Fruit fly (Drosophila melanogaster): ENCODE data around the gene CG14445.
A peak's percentile ranks its signal among the peaks of the same experiment; 100 is the strongest.

The CG14445 gene

dm6 chrX:6267187-6267711, 30.1 kb downstream of the CG14445 start, which contains the start of gene schlank (continued):
- TF ChIP-seq CG3281 (GFP tag; optimal IDR thresholded peaks at IDR 0.05), result no peak
- TF ChIP-seq Camta (GFP tag; optimal IDR thresholded peaks at IDR 0.05), result no peak
- TF ChIP-seq nau (GFP tag; optimal IDR thresholded peaks at IDR 0.05), result no peak
- peak; percentile 23 for TF ChIP-seq CG13894 (tag; optimal IDR thresholded peaks at IDR 0.05)
- TF ChIP-seq CG2199 (GFP tag; IDR thresholded peaks at IDR 0.05), result no peak
- no peak for TF ChIP-seq Nf-YB (GFP tag; optimal IDR thresholded peaks at IDR 0.05)
- TF ChIP-seq HLH4C (GFP tag; IDR thresholded peaks at IDR 0.05; ENCODE audit: partially characterized antibody), result no peak
- TF ChIP-seq chinmo (GFP tag; IDR thresholded peaks at IDR 0.05; ENCODE audit: partially characterized antibody), result no peak
- no peak for TF ChIP-seq en (GFP tag; optimal IDR thresholded peaks at IDR 0.05)
- TF ChIP-seq CG15479 (GFP tag; optimal IDR thresholded peaks at IDR 0.05), result no peak
- peak; percentile 64 for TF ChIP-seq CG7786 (GFP tag; optimal IDR thresholded peaks at IDR 0.05)
- no peak for TF ChIP-seq CG6175 (GFP tag; IDR thresholded peaks at IDR 0.05)
- TF ChIP-seq zfh1 (GFP tag; IDR thresholded peaks at IDR 0.05), result peak; percentile 58; the same call in 2 of the 3 replicates
- TF ChIP-seq D (optimal IDR thresholded peaks at IDR 0.05), result no peak
- TF ChIP-seq D (GFP tag; optimal IDR thresholded peaks at IDR 0.05), result no peak
- TF ChIP-seq dm (GFP tag; optimal IDR thresholded peaks at IDR 0.05), result no peak
- TF ChIP-seq Meics (GFP tag; optimal IDR thresholded peaks at IDR 0.05), result peak; percentile 18
- peak; percentile 67 for TF ChIP-seq HLH54F (GFP tag; optimal IDR thresholded peaks at IDR 0.05)
- TF ChIP-seq CG10267 (tag; optimal IDR thresholded peaks at IDR 0.05), result peak; percentile 39
- peak; percentile 68 for TF ChIP-seq CoRest (tag; optimal IDR thresholded peaks at IDR 0.05)
- TF ChIP-seq CG17186 (GFP tag; optimal IDR thresholded peaks at IDR 0.05), result peak; percentile 27
- no peak for TF ChIP-seq pros (GFP tag; optimal IDR thresholded peaks at IDR 0.05)
- peak; percentile 44; the same call in 1 of the 2 replicates for TF ChIP-seq CG4404 (GFP tag; IDR thresholded peaks at IDR 0.05)
- TF ChIP-seq Side (GFP tag; optimal IDR thresholded peaks at IDR 0.05), result peak; percentile 58
- TF ChIP-seq dimm (GFP tag; IDR thresholded peaks at IDR 0.05), result no peak
- TF ChIP-seq Doc3 (GFP tag; IDR thresholded peaks at IDR 0.05; ENCODE audit: partially characterized antibody), result no peak
- peak; percentile 74 for TF ChIP-seq CG14014 (GFP tag; IDR thresholded peaks at IDR 0.05)
- TF ChIP-seq Dll (GFP tag; IDR thresholded peaks at IDR 0.05; ENCODE audit: partially characterized antibody), result no peak
- TF ChIP-seq CG31388 (GFP tag; optimal IDR thresholded peaks at IDR 0.05), result no peak
- no peak for TF ChIP-seq lov (optimal IDR thresholded peaks at IDR 0.05)
- no peak for TF ChIP-seq lov (GFP tag; IDR thresholded peaks at IDR 0.05)
- no peak for TF ChIP-seq nom (GFP tag; optimal IDR thresholded peaks at IDR 0.05)
- no peak for TF ChIP-seq Vsx1 (GFP tag; optimal IDR thresholded peaks at IDR 0.05)
- TF ChIP-seq CG3995 (GFP tag; optimal IDR thresholded peaks at IDR 0.05), result no peak
- peak; percentile 37 for TF ChIP-seq B-H1 (GFP tag; IDR thresholded peaks at IDR 0.05)
- no peak for TF ChIP-seq CG9817 (tag; optimal IDR thresholded peaks at IDR 0.05)
- TF ChIP-seq CG10543 (GFP tag; optimal IDR thresholded peaks at IDR 0.05), result peak; percentile 49
- no peak for TF ChIP-seq ash1 (GFP tag; optimal IDR thresholded peaks at IDR 0.05)
- peak; percentile 41 for TF ChIP-seq tin (GFP tag; optimal IDR thresholded peaks at IDR 0.05)
- TF ChIP-seq Ets65A (GFP tag), result peak; percentile 97
- TF ChIP-seq lab (GFP tag; optimal IDR thresholded peaks at IDR 0.05), result no peak
- TF ChIP-seq pfk (GFP tag; optimal IDR thresholded peaks at IDR 0.05), result no peak
- no peak for TF ChIP-seq sr (GFP tag; IDR thresholded peaks at IDR 0.05)
- peak; percentile 6 for TF ChIP-seq CG18599 (GFP tag; optimal IDR thresholded peaks at IDR 0.05)
- TF ChIP-seq org-1 (GFP tag; optimal IDR thresholded peaks at IDR 0.05), result no peak
- TF ChIP-seq Adf1 (GFP tag; IDR thresholded peaks at IDR 0.05), result no peak
- TF ChIP-seq peb (GFP tag; IDR thresholded peaks at IDR 0.05), result 0 out of 2 replicates have a peak, but pooled peaks have one; percentile 29
- TF ChIP-seq Bteb2 (GFP tag; optimal IDR thresholded peaks at IDR 0.05), result no peak
- peak; percentile 37 for TF ChIP-seq Sin3A (optimal IDR thresholded peaks at IDR 0.05)
- TF ChIP-seq klu (GFP tag; IDR thresholded peaks at IDR 0.05), result peak; percentile 22; the same call in 1 of the 2 replicates
- no peak for TF ChIP-seq gsb (GFP tag; IDR thresholded peaks at IDR 0.05)

All from whole organism, embryonic.